Fruit fly (Drosophila melanogaster): Measurements from ENCODE around the gene CG7029.
A peak's percentile ranks its signal among the peaks of the same experiment; 100 is the strongest.

The CG7029 gene

dm6 chr3R:22732995-22733394 lies 17.7 kb upstream of the CG7029 start:
- TF ChIP-seq CTCF (optimal IDR thresholded peaks at IDR 0.05) = no peak
- TF ChIP-seq CG8478 (optimal IDR thresholded peaks at IDR 0.05) = no peak

dm6 chr3R:22733751-22734150 lies 16.9 kb upstream of the CG7029 start, which contains the start of gene Takl2:
Gene Takl2, minus strand, starts transcription at chr3R:22733851.
- TF ChIP-seq CTCF (optimal IDR thresholded peaks at IDR 0.05) (no peak), CG8478 (optimal IDR thresholded peaks at IDR 0.05) (no peak)

DNA sequence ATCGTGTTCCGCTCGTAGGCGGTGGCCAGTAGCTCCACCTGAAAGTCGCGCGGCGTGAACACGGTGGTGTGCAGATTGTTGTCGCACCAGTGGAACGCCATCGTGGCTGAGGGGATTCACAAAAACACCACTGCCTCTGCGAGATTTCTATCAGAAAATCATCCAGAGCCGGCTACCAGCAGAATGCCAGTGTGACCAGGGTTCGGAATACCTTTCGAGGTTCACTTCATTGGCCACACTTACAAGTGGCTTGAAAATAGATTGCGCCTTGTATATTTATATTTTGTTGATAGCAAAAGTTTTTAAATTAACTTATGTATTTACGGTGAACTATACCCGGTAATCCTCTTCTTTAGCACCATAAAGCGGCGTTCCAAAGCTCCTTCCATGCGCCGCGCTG lies 9.8 kb upstream of the CG7029 start, which contains the start of the genes Dcr-1 and CG6985:
Gene Dcr-1 (minus strand): TSS at position 162 of the 400 bp plus-strand sequence.
Gene CG6985 (plus strand): TSS at position 221 of the 400 bp plus-strand sequence.
- TF ChIP-seq CTCF (optimal IDR thresholded peaks at IDR 0.05) (peak in 1 of 2 experiments; percentile 3), CG8478 (optimal IDR thresholded peaks at IDR 0.05) (no peak)

DNA sequence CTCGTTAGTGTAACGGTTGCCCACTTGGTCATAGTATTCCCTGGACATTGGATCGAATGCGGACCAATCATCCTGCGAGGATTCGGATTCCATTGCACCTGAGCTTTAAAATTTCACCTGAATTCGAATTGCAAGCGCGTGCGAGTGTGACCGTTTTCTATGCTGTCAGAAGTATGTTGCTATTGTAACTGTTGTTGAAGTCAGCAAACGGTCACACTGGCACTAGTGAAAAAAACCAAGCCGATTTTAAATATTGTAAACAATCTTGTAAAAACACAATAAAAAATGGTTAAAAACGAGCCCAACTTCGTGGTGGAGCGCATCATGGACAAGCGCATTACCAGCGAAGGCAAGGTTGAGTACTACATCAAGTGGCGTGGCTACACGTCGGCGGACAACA lies 5.3 kb upstream of the CG7029 start, which contains the start of the genes vret and HP1c:
Gene vret (minus strand): TSS at position 150 of the 400 bp plus-strand sequence.
Gene HP1c (plus strand): TSS at position 189 of the 400 bp plus-strand sequence.
- no peak for TF ChIP-seq CG8478 (optimal IDR thresholded peaks at IDR 0.05)
- peak in 1 of 2 experiments; percentile 13 for TF ChIP-seq CTCF (optimal IDR thresholded peaks at IDR 0.05)

- TF ChIP-seq CTCF (optimal IDR thresholded peaks at IDR 0.05) = no peak
- no peak for TF ChIP-seq CG8478 (optimal IDR thresholded peaks at IDR 0.05)
These were observed 3.1 kb upstream of the CG7029 start, which contains the start of gene CG17141 for dm6 chr3R:22747423-22748090. Gene CG17141, minus strand, starts transcription at chr3R:22747599.

dm6 chr3R:22748956-22749355 lies 1.7 kb upstream of the CG7029 start, which contains the start of gene CG31139:
Gene CG31139, minus strand, starts transcription at chr3R:22749056.
- TF ChIP-seq CTCF (optimal IDR thresholded peaks at IDR 0.05) (no peak), CG8478 (optimal IDR thresholded peaks at IDR 0.05) (no peak)

- TF ChIP-seq CG8478 (optimal IDR thresholded peaks at IDR 0.05) = no peak
- no peak for TF ChIP-seq CTCF (optimal IDR thresholded peaks at IDR 0.05)
These were observed 662 bp upstream of the CG7029 start for dm6 chr3R:22750039-22750438.

DNA sequence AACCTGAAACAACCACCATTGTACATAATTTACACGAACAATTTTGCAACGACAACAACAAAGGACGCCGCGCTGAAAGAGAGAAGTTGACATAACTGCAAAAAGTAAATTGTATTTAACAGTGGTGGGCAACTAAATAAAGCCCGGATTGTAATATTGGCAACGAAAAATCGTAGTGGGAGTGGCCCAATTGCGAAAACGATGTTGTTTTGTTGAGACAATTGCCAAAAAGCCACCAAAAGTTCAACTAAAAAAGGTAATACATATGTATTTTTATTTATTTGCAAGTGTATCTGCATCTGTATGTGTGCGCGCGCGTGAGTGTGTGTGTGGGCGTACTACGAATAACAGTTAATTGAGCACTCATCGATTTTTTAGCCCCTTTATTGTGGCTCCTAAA lies 410 bp downstream of the CG7029 start:
- TF ChIP-seq CTCF (optimal IDR thresholded peaks at IDR 0.05) = no peak
- TF ChIP-seq CG8478 (optimal IDR thresholded peaks at IDR 0.05) = no peak

- TF ChIP-seq CTCF (optimal IDR thresholded peaks at IDR 0.05) (no peak), CG8478 (optimal IDR thresholded peaks at IDR 0.05) (no peak)
These were observed 997 bp downstream of the CG7029 start for dm6 chr3R:22751698-22752097.

DNA sequence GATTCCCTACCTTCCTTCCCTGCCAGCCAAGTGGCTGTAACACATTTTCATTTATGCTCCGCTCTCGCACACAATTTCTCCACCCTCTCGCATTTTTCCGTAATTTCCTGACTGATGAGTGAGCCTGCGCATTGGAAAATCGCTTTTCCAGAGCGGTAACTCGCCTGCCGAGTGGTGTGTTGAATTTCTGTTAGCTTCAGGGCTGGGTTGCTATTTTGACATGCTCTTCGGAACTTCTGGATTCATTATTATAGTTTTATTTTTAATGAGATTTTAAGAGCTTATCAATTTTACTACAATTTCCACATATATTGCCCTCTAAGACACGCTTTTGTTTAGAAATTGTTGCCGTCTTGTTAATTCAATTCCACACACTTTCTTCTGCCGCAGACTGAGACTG lies 2.2 kb downstream of the CG7029 start:
- TF ChIP-seq CTCF (optimal IDR thresholded peaks at IDR 0.05) (no peak), CG8478 (optimal IDR thresholded peaks at IDR 0.05) (no peak)

- TF ChIP-seq CTCF (optimal IDR thresholded peaks at IDR 0.05) = no peak
- TF ChIP-seq CG8478 (optimal IDR thresholded peaks at IDR 0.05) = no peak
These were observed 2.8 kb downstream of the CG7029 start for dm6 chr3R:22753600-22753894.

- TF ChIP-seq CG8478 (optimal IDR thresholded peaks at IDR 0.05) (no peak), CTCF (optimal IDR thresholded peaks at IDR 0.05) (no peak)
These were observed 3.4 kb downstream of the CG7029 start for dm6 chr3R:22753895-22754774.

DNA sequence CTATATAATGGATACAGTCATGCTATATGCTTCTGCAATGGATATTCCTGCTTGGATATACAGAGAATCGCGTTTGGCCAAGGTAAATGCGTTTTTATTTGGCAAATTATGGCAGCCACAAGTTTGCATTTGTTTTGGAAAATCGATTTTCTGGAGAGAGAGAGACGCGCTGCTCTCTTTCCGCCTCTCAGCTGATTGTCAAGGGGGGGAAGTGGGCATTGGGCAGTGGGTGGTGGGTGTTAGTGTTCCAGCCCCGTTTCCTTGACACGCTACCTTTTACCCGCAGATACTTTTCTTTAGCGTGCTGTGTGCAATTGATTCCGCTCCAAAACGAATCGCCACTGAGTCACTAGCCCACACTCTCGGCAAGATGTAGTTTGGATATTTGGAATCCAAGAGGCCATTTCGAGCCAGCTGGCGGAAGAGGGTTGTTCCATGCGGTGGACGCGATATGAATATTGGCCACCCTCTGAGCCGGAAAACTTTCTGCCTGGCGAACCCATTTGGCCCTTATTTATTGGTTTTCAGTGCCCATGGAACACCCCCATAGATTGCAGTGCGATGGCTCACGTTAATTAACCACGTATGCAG lies 4.6 kb downstream of the CG7029 start:
- TF ChIP-seq CG8478 (optimal IDR thresholded peaks at IDR 0.05) (no peak), CTCF (optimal IDR thresholded peaks at IDR 0.05) (no peak)

DNA sequence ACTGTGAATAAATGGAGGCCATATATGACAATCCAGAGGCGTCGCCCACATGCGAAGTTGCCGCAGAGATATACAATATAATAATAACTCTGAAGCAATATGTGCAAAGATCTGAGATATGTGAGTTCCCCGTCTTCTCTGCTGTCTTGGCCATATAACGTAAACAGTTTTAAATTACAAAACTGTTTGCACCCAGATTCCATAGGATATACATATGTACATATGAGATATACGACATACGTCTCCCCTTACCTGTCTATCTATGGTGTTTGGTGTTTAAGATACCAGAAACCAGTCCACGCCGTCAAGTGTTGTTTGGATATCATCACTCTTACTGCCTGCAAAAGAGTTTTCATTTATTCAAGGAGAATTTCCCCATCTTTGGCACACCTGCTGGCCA lies 5.6 kb downstream of the CG7029 start:
- TF ChIP-seq CTCF (optimal IDR thresholded peaks at IDR 0.05) (no peak), CG8478 (optimal IDR thresholded peaks at IDR 0.05) (no peak)

DNA sequence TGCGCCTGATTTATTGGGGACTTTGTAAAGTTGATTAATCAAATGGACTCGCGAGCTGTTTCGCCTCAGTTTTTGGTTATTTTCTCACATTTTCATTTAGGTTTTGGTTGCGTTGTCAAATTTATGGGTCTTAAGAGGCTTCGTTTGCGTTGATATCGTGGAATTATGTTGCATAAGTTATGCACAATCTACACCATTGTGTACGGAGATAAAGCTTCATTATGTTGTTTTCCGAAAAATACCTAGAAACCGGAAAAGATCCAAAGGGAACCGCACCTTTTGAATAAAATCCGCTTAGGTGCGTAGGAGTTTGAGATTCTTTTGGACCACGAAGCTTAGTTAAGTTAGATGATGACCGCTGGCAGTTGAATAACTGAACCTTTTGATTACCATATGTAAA lies 6.4 kb downstream of the CG7029 start:
- TF ChIP-seq CG8478 (optimal IDR thresholded peaks at IDR 0.05) = no peak
- no peak for TF ChIP-seq CTCF (optimal IDR thresholded peaks at IDR 0.05)

All from S2 (cell line).